Fruit fly (Drosophila melanogaster): ENCODE measurements around the gene caps.
A peak's percentile ranks its signal among the peaks of the same experiment; 100 is the strongest.

The caps gene

DNA sequence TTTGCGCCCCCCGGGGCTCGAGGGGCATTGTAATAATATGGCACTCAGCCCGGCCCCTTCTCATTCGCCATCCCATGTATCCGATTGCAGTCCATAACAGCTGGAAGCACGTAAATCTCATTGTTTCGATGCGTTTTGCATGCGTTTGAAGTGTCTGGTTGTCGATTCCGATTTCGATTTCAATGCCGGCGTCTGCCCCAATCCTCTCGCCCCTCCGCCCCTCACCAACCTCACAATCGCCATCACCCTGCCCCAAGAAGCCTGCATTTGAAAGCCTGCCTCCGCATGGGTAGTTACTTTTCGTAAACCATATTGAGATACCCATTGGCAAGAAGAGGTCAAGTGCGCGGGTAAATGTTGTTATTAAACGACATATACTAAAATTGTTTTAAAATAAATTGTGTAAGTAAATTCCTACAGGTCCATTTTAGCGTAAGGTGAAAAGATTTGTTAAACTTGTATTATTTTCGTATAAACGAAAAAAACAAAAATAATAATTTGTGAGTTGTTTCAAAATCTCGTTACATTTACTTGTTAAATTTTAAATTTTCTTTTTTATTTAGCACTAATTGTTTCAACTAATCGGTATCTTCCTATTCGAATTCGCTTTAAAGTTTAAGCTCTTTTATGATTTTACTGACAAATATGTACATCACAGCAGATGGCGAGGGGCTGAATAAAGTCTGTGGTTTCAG, 15.7 kb upstream of the caps start (continued):
- no peak for TF ChIP-seq Hr39 (GFP tag; optimal IDR thresholded peaks at IDR 0.05)
- TF ChIP-seq Lpt (GFP tag; optimal IDR thresholded peaks at IDR 0.05), result no peak
- TF ChIP-seq Ets21C (GFP tag; optimal IDR thresholded peaks at IDR 0.05), result no peak
- TF ChIP-seq Sox14 (GFP tag; optimal IDR thresholded peaks at IDR 0.05), result no peak
- peak; percentile 64 for TF ChIP-seq acj6 (GFP tag; optimal IDR thresholded peaks at IDR 0.05)
- TF ChIP-seq pdm3 (GFP tag; optimal IDR thresholded peaks at IDR 0.05), result no peak
- peak; percentile 29 for TF ChIP-seq CG4318 (GFP tag; optimal IDR thresholded peaks at IDR 0.05)
- peak; percentile 10 for TF ChIP-seq CG31627 (GFP tag; optimal IDR thresholded peaks at IDR 0.05)
- no peak; the same call in 1 of the 2 replicates for TF ChIP-seq CG11294 (GFP tag; IDR thresholded peaks at IDR 0.05)
- peak; percentile 75 for TF ChIP-seq CG10631 (GFP tag; optimal IDR thresholded peaks at IDR 0.05)
- TF ChIP-seq OdsH (GFP tag; optimal IDR thresholded peaks at IDR 0.05), result peak; percentile 70
- TF ChIP-seq CG3032 (tag; optimal IDR thresholded peaks at IDR 0.05), result peak; percentile 73
- TF ChIP-seq Eip78C (GFP tag), result peak; percentile 45
- peak; percentile 46; the same call in 2 of the 3 replicates for TF ChIP-seq CG6163 (GFP tag; IDR thresholded peaks at IDR 0.05)
- peak; percentile 33 for TF ChIP-seq cyc (GFP tag; optimal IDR thresholded peaks at IDR 0.05)
- no peak for TF ChIP-seq Eip93F (GFP tag; optimal IDR thresholded peaks at IDR 0.05)
- peak; percentile 18 for TF ChIP-seq CG3919 (GFP tag; optimal IDR thresholded peaks at IDR 0.05)
- TF ChIP-seq CG15336 (GFP tag; IDR thresholded peaks at IDR 0.05), result peak; percentile 68
- peak; percentile 26 for TF ChIP-seq fd59A (GFP tag; optimal IDR thresholded peaks at IDR 0.05)
- TF ChIP-seq CG1621 (tag; optimal IDR thresholded peaks at IDR 0.05), result no peak
- TF ChIP-seq CG11902 (GFP tag; optimal IDR thresholded peaks at IDR 0.05), result peak; percentile 28
- TF ChIP-seq CG6854 (GFP tag; optimal IDR thresholded peaks at IDR 0.05), result peak; percentile 19
- TF ChIP-seq svp (GFP tag), result no peak
- peak; percentile 67 for TF ChIP-seq net (GFP tag; optimal IDR thresholded peaks at IDR 0.05)
- no peak for TF ChIP-seq dsx (GFP tag; optimal IDR thresholded peaks at IDR 0.05; ENCODE audit: poor library complexity, severe bottlenecking)
- TF ChIP-seq CG34406 (GFP tag; optimal IDR thresholded peaks at IDR 0.05), result peak; percentile 72
- peak; percentile 2 for TF ChIP-seq CG8319 (GFP tag; optimal IDR thresholded peaks at IDR 0.05)
- peak in 1 of 2 experiments; percentile 83 for TF ChIP-seq salr (GFP tag; optimal IDR thresholded peaks at IDR 0.05)
- peak; percentile 44 for TF ChIP-seq CG6792 (GFP tag; optimal IDR thresholded peaks at IDR 0.05)
- TF ChIP-seq fd85E (GFP tag; optimal IDR thresholded peaks at IDR 0.05), result no peak
- TF ChIP-seq Hr4 (GFP tag; optimal IDR thresholded peaks at IDR 0.05), result no peak
- no peak for TF ChIP-seq ss (GFP tag; optimal IDR thresholded peaks at IDR 0.05)
- TF ChIP-seq fkh (GFP tag; optimal IDR thresholded peaks at IDR 0.05), result no peak
- no peak for TF ChIP-seq CG7368 (GFP tag; optimal IDR thresholded peaks at IDR 0.05)
- TF ChIP-seq Smox (GFP tag; optimal IDR thresholded peaks at IDR 0.05), result no peak

DNA sequence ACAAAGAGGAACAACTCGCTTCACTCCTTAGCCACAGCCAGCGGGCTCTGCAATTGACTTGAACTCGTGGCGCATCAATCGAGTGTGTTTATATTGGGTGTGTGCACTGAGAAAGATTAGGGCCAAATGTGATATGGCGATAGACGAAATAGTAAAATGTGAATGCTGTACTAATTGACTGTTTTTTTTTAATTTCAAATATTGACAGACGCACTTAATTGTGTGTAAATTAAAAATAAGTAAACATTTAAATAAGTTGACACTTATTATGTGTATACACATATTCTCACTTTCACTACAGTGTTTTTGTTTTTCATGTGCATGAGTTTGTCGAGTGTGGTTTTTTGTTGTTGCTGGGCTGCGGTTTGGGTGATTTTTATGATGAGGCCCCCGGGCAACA, 15.1 kb upstream of the caps start:
- TF ChIP-seq Ets96B (tag; optimal IDR thresholded peaks at IDR 0.05) (no peak), CG7368 (GFP tag; optimal IDR thresholded peaks at IDR 0.05) (peak; percentile 70), CG6792 (GFP tag; optimal IDR thresholded peaks at IDR 0.05) (peak; percentile 52), CG10631 (GFP tag; optimal IDR thresholded peaks at IDR 0.05) (peak; percentile 43), Blimp-1 (GFP tag; optimal IDR thresholded peaks at IDR 0.05) (peak; percentile 74), CG8319 (GFP tag; optimal IDR thresholded peaks at IDR 0.05) (peak; percentile 36), Hr4 (GFP tag; optimal IDR thresholded peaks at IDR 0.05) (peak; percentile 74), CG9139 (GFP tag; optimal IDR thresholded peaks at IDR 0.05) (no peak), Sox102F (GFP tag; optimal IDR thresholded peaks at IDR 0.05) (peak; percentile 85), Sox15 (GFP tag; optimal IDR thresholded peaks at IDR 0.05) (peak; percentile 47), salr (GFP tag; optimal IDR thresholded peaks at IDR 0.05) (peak; percentile 45 to 57), Eip93F (GFP tag; optimal IDR thresholded peaks at IDR 0.05) (no peak), Sox14 (GFP tag; optimal IDR thresholded peaks at IDR 0.05) (peak; percentile 87), lz (GFP tag; optimal IDR thresholded peaks at IDR 0.05) (peak; percentile 75), CG10669 (GFP tag; optimal IDR thresholded peaks at IDR 0.05) (peak; percentile 61), CG15336 (GFP tag; IDR thresholded peaks at IDR 0.05) (peak; percentile 48), Eip75B (GFP tag; optimal IDR thresholded peaks at IDR 0.05) (peak; percentile 70), CG32006 (GFP tag; optimal IDR thresholded peaks at IDR 0.05) (peak; percentile 49), CG6808 (GFP tag; optimal IDR thresholded peaks at IDR 0.05) (peak; percentile 65), Lpt (GFP tag; optimal IDR thresholded peaks at IDR 0.05) (peak; percentile 59), acj6 (GFP tag; optimal IDR thresholded peaks at IDR 0.05) (peak; percentile 66), eg (GFP tag; IDR thresholded peaks at IDR 0.05) (peak; percentile 59; the same call in 2 of the 3 replicates), dac (GFP tag; optimal IDR thresholded peaks at IDR 0.05) (no peak), Gug (GFP tag; IDR thresholded peaks at IDR 0.05) (peak; percentile 54), OdsH (GFP tag; optimal IDR thresholded peaks at IDR 0.05) (peak; percentile 69), Met (GFP tag; optimal IDR thresholded peaks at IDR 0.05) (peak; percentile 86)
